Fruit fly (Drosophila melanogaster): Measurements from ENCODE around the gene ncd.

dm6 chr3R:29794161-29794882 lies 12.6 kb downstream of the ncd start, which contains the start of gene sro:
- TF ChIP-seq CG8478 (optimal IDR thresholded peaks at IDR 0.05) (no peak), CTCF (optimal IDR thresholded peaks at IDR 0.05) (no peak)

Measured in S2 (cell line).